Fruit fly (Drosophila melanogaster): Measurements from ENCODE around the gene CG13081.

Gene CG13081

dm6 chr2L:19492934-19493686 is 47.3 kb upstream of the CG13081 start, which contains the start of the genes swm and Ctu2 (continued):
- TF ChIP-seq Gug (GFP tag; IDR thresholded peaks at IDR 0.05) (peak; percentile 42), Hr38 (GFP tag; optimal IDR thresholded peaks at IDR 0.05) (no peak), CG8319 (GFP tag; optimal IDR thresholded peaks at IDR 0.05) (no peak), Sox102F (GFP tag; optimal IDR thresholded peaks at IDR 0.05) (no peak), CG34406 (GFP tag; optimal IDR thresholded peaks at IDR 0.05) (no peak), CG31627 (GFP tag; optimal IDR thresholded peaks at IDR 0.05) (peak; percentile 8), svp (GFP tag) (peak; percentile 71), CG6792 (GFP tag; optimal IDR thresholded peaks at IDR 0.05) (no peak), fkh (GFP tag; optimal IDR thresholded peaks at IDR 0.05) (no peak), CG7368 (GFP tag; optimal IDR thresholded peaks at IDR 0.05) (no peak), CG8632 (GFP tag; optimal IDR thresholded peaks at IDR 0.05) (no peak), CG6163 (GFP tag; IDR thresholded peaks at IDR 0.05) (no peak), CG8119 (GFP tag; IDR thresholded peaks at IDR 0.05) (peak; percentile 50; the same call in 1 of the 3 replicates)

dm6 chr2L:19497983-19498382 is 42.4 kb upstream of the CG13081 start, which contains the start of gene Top3alpha:
Gene Top3alpha (plus strand): TSS chr2L:19498168.
- no peak for TF ChIP-seq cyc (GFP tag; optimal IDR thresholded peaks at IDR 0.05)
- no peak for TF ChIP-seq CG8632 (GFP tag; optimal IDR thresholded peaks at IDR 0.05)
- no peak for TF ChIP-seq CG8119 (GFP tag; IDR thresholded peaks at IDR 0.05)
- TF ChIP-seq topi (GFP tag; optimal IDR thresholded peaks at IDR 0.05): no peak
- TF ChIP-seq CG10631 (GFP tag; optimal IDR thresholded peaks at IDR 0.05): no peak
- TF ChIP-seq fd85E (GFP tag; optimal IDR thresholded peaks at IDR 0.05): no peak
- no peak for TF ChIP-seq CG11294 (GFP tag; IDR thresholded peaks at IDR 0.05)

dm6 chr2L:19506323-19506722 is 34.1 kb upstream of the CG13081 start:
- TF ChIP-seq Ets21C (GFP tag; optimal IDR thresholded peaks at IDR 0.05): no peak

DNA sequence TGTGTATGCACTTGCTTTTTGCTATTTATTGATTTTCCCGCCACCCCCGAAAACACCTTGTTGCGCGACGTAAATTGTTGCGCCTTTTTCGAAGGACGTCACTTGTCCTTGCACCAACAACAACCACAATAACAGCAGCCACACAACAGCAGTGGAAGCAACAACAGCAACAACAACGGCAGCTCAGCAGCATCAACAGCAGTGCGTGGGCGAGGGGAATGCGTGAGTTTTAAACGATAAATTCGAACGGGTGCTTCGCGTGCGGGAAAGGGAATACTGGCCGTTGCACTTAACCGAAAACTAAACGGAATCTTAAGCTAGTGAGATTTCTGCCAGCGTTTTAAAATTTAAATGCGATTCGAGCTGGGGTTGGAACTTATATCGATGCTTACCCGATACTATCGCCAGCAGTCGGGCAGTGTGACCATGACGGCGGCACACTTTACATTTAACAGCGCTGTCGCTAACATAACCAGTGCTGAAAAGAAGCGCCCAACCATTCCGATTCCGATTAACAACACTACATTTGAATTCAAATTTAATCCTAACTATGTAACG is 32.0 kb upstream of the CG13081 start, which contains the start of gene cyst:
cyst (minus strand) TSS at position 404 of the 558 bp plus-strand sequence.
- TF ChIP-seq spab (GFP tag; optimal IDR thresholded peaks at IDR 0.05) (no peak), CG16779 (tag; optimal IDR thresholded peaks at IDR 0.05) (no peak), cyc (GFP tag; optimal IDR thresholded peaks at IDR 0.05) (peak; percentile 47), CG6808 (GFP tag; optimal IDR thresholded peaks at IDR 0.05) (no peak), Sox14 (GFP tag; optimal IDR thresholded peaks at IDR 0.05) (peak; percentile 36), CG31627 (GFP tag; optimal IDR thresholded peaks at IDR 0.05) (peak; percentile 34), achi (GFP tag; optimal IDR thresholded peaks at IDR 0.05) (no peak), esn (GFP tag; optimal IDR thresholded peaks at IDR 0.05) (peak; percentile 43), eg (GFP tag; IDR thresholded peaks at IDR 0.05) (0 out of 3 replicates have a peak, but pooled peaks have one; percentile 37), CG3919 (GFP tag; optimal IDR thresholded peaks at IDR 0.05) (no peak)

DNA sequence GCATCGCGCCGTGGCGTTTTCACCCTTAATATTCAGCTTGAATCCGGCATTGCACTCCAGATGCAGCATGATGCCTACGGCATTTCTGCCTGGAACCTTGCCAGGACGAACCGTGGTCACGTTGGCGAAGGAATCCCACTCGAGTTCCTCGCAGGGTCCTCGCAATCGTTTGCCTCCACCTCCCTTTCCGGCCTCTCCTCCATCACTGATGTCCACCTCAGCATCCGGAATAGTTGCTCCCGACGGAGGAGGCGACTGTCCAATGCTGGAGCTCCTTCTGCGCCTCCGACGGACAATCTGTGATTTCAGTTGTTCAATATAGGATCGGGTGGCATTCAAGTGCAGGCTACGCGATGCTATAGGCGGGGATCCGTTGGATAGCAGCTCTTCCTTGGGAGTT is 28.2 kb upstream of the CG13081 start:
- TF ChIP-seq CG16779 (tag; optimal IDR thresholded peaks at IDR 0.05) (no peak), CG9139 (GFP tag; optimal IDR thresholded peaks at IDR 0.05) (no peak), Eip75B (GFP tag; optimal IDR thresholded peaks at IDR 0.05) (no peak), CG11294 (GFP tag; IDR thresholded peaks at IDR 0.05) (no peak), Hr39 (GFP tag; optimal IDR thresholded peaks at IDR 0.05) (no peak), fd59A (GFP tag; optimal IDR thresholded peaks at IDR 0.05) (no peak), CG3032 (tag; optimal IDR thresholded peaks at IDR 0.05) (no peak), Hr38 (GFP tag; optimal IDR thresholded peaks at IDR 0.05) (no peak), CG10669 (GFP tag; optimal IDR thresholded peaks at IDR 0.05) (no peak), Hr4 (GFP tag; optimal IDR thresholded peaks at IDR 0.05) (no peak), topi (GFP tag; optimal IDR thresholded peaks at IDR 0.05) (no peak), Sox14 (GFP tag; optimal IDR thresholded peaks at IDR 0.05) (no peak), CG3919 (GFP tag; optimal IDR thresholded peaks at IDR 0.05) (no peak), acj6 (GFP tag; optimal IDR thresholded peaks at IDR 0.05) (no peak), CG6163 (GFP tag; IDR thresholded peaks at IDR 0.05) (no peak), Met (GFP tag; optimal IDR thresholded peaks at IDR 0.05) (no peak), fd85E (GFP tag; optimal IDR thresholded peaks at IDR 0.05) (no peak), esn (GFP tag; optimal IDR thresholded peaks at IDR 0.05) (no peak)
